Worm (Caenorhabditis elegans): ENCODE measurements around the gene Y69H2.17.

DNA sequence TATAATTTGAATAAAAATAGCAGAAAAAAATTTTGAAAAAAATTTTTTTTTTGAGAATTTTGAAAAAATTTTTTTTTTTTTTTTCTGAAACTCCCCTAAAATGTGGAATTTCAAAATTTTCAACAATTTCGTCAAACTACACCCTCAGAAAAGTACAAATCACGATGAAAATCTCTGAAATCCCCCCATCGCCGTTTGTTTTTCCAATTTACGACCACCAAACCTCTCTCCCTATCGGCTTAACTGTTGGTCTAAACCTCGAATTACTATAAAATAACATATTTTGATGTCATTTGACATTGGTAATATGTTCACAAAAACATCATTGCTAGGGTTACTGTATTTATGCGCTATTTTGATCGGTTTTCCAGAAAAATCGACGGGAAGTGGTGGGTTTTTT lies 14.7 kb upstream of the Y69H2.17 start, which contains the start of gene Y69H2.10:
- TF ChIP-seq pes-1 (GFP tag; IDR thresholded peaks at IDR 0.05) (no peak), ets-7 (tag; optimal IDR thresholded peaks at IDR 0.05) (no peak), ama-1 (optimal IDR thresholded peaks at IDR 0.05) (no peak), ceh-36 (tag; optimal IDR thresholded peaks at IDR 0.05) (no peak), aly-1 (tag; optimal IDR thresholded peaks at IDR 0.05) (no peak), B0310.2 (tag; optimal IDR thresholded peaks at IDR 0.05) (no peak), tra-4 (tag; optimal IDR thresholded peaks at IDR 0.05) (no peak), tbx-37 (GFP tag; conservative IDR thresholded peaks at IDR 0.05) (no peak), flt-1 (GFP tag; IDR thresholded peaks at IDR 0.05) (no peak)
